Fruit fly (Drosophila melanogaster) whole organism, wandering third instar larva: Measurements from ENCODE around the gene CG33630.

ENCODE experiments used
- Abd-B ChIP-seq: fragments of >200 bp; optimal IDR thresholded peaks from 2 replicates; lab custom pipeline; 2017; ENCODE audit warnings: missing biosample characterization, missing genetic modification characterization
- CG9705 ChIP-seq: fragments of 200-800 bp; sonication (Bioruptor generic); optimal IDR thresholded peaks from 2 replicates; lab custom pipeline; 2018; ENCODE audit warnings: missing biosample characterization, mild to moderate bottlenecking, missing genetic modification characterization
- Dfd ChIP-seq: fragments of >200 bp; optimal IDR thresholded peaks from 2 replicates; lab custom pipeline; 2017; ENCODE audit warnings: missing biosample characterization, missing genetic modification characterization
- Dif ChIP-seq: fragments of 200-275, 200-300 bp; sonication (Bioruptor generic); optimal IDR thresholded peaks from 2 replicates; lab custom pipeline; 2018; ENCODE audit warnings: missing biosample characterization, missing genetic modification characterization; ENCODE audit not compliant: partially characterized antibody
- N ChIP-seq: fragments of >200 bp; optimal IDR thresholded peaks from 2 replicates; lab custom pipeline; 2018; ENCODE audit warnings: missing biosample characterization, missing external identifiers, missing genetic modification characterization
- Rel ChIP-seq, 2 experiments: fragments of 200-800 bp; sonication (Bioruptor generic) in 1 of 2; optimal IDR thresholded peaks; 2 replicates in 1 of 2; 3 replicates in 1 of 2; lab custom pipeline; 2016 to 2019; ENCODE audit warnings: mild to moderate bottlenecking in 2 of 2, missing biosample characterization in 2 of 2, missing genetic modification characterization in 2 of 2, moderate library complexity in 1 of 2
- h ChIP-seq: fragments of 200-800 bp; sonication (Bioruptor generic); optimal IDR thresholded peaks from 3 replicates; lab custom pipeline; 2016; ENCODE audit warnings: missing biosample characterization, mild to moderate bottlenecking, missing genetic modification characterization
- lola ChIP-seq: fragments of >200 bp; optimal IDR thresholded peaks from 2 replicates; lab custom pipeline; 2017; ENCODE audit warnings: missing biosample characterization, missing genetic modification characterization
- pan ChIP-seq: fragments of >200 bp; optimal IDR thresholded peaks from 2 replicates; lab custom pipeline; 2017
- psq ChIP-seq: fragments of 200-800 bp; sonication (Bioruptor generic); optimal IDR thresholded peaks from 3 replicates; lab custom pipeline; 2017; ENCODE audit warnings: missing biosample characterization, mild to moderate bottlenecking, missing genetic modification characterization, moderate library complexity
- sv ChIP-seq: fragments of 200-800 bp; sonication (Bioruptor generic); optimal IDR thresholded peaks from 3 replicates; lab custom pipeline; 2016; ENCODE audit warnings: missing biosample characterization, missing genetic modification characterization
- usp ChIP-seq: fragments of >200 bp; optimal IDR thresholded peaks from 2 replicates; lab custom pipeline; 2017; ENCODE audit warnings: missing biosample characterization, missing genetic modification characterization

dm6 chr3R:10032951-10033720, 29.3 kb upstream of the CG33630 start:
- TF ChIP-seq N (no peak), usp (GFP tag; lab: Kevin White, UChicago) (no peak), h (GFP tag; lab: Kevin White, UChicago) (no peak), lola (no peak), CG9705 (GFP tag; lab: Kevin White, UChicago) (no peak), Abd-B (GFP tag; lab: Kevin White, UChicago) (no peak), Dfd (GFP tag; lab: Kevin White, UChicago) (no peak), Rel (GFP tag; optimal IDR thresholded peaks at IDR 0.05; lab: Kevin White, UChicago) (no peak), Rel (tag; optimal IDR thresholded peaks at IDR 0.05; lab: Kevin White, UChicago) (no peak), psq (GFP tag; lab: Kevin White, UChicago) (no peak), sv (no peak), Dif (GFP tag; lab: Kevin White, UChicago) (no peak), pan (lab: Kevin White, UChicago) (no peak)
